Fruit fly (Drosophila melanogaster) Kc167 (cell line): Measurements from ENCODE around the gene Arp6.

Experiments
- Sin3A ChIP-seq: fragments of >200 bp; optimal IDR thresholded peaks from 2 replicates; lab custom pipeline; 2018; ENCODE audit warnings: missing external identifiers
- insv ChIP-seq: fragments of >200 bp; optimal IDR thresholded peaks from 3 replicates; lab custom pipeline; 2018; ENCODE audit warnings: missing external identifiers
- psq ChIP-seq: fragments of >200 bp; optimal IDR thresholded peaks from 2 replicates; lab custom pipeline; 2017; ENCODE audit warnings: missing external identifiers

DNA sequence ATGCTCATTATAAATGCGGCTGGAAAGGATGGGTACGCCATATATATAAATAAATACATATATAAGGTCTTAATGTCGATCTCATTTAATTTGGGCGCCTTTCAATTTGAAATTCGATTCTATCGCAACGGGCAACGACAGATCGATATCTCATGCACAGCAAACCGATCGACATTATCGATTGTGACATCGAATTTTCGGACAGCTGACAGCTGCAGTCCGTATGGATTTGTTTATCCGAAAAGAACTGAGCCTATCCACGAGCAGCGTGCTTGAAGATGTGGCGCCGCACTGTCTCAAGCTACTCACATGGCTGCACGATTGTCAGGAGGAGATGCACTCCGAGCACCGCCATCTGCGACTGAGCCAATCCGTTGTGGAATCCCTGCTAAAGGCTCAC lies 5.0 kb downstream of the Arp6 start, which contains the start of gene CG8191:
- TF ChIP-seq psq (lab: Kevin White, UChicago) (no peak), insv (lab: Kevin White, UChicago) (no peak), Sin3A (lab: Kevin White, UChicago) (no peak)
